Fruit fly (Drosophila melanogaster): ENCODE results near the gene vkg.

dm6 chr2L:5052994-5053393, 25.0 kb upstream of the vkg start, which contains the start of gene eIF3h:
- TF ChIP-seq Blimp-1 (GFP tag; optimal IDR thresholded peaks at IDR 0.05): no peak
- TF ChIP-seq Sox14 (GFP tag; optimal IDR thresholded peaks at IDR 0.05): no peak
- TF ChIP-seq CG8119 (GFP tag; IDR thresholded peaks at IDR 0.05): no peak
- TF ChIP-seq Ets21C (GFP tag; optimal IDR thresholded peaks at IDR 0.05): no peak
- TF ChIP-seq CG16779 (tag; optimal IDR thresholded peaks at IDR 0.05): no peak
- TF ChIP-seq net (GFP tag; optimal IDR thresholded peaks at IDR 0.05): no peak
- no peak for TF ChIP-seq CG31627 (GFP tag; optimal IDR thresholded peaks at IDR 0.05)
- TF ChIP-seq Eip78C (GFP tag): no peak
- no peak for TF ChIP-seq Hr38 (GFP tag; optimal IDR thresholded peaks at IDR 0.05)

All from whole organism, prepupa.